Fruit fly (Drosophila melanogaster) whole organism, prepupa: ENCODE data around the gene CAH7.

Experiments used
- Blimp-1 ChIP-seq: fragments of 200-800 bp; sonication (Bioruptor generic); optimal IDR thresholded peaks from 3 replicates; lab custom pipeline; 2017; ENCODE audit warnings: missing biosample characterization, missing genetic modification characterization, mild to moderate bottlenecking, moderate library complexity, missing genetic modification reagents
- CG10669 ChIP-seq: fragments of 200-800 bp; sonication (Bioruptor generic); optimal IDR thresholded peaks from 3 replicates; lab custom pipeline; 2018; ENCODE audit warnings: missing biosample characterization, mild to moderate bottlenecking, missing genetic modification characterization, moderate library complexity
- CG11902 ChIP-seq: fragments of 200-800 bp; sonication (Bioruptor generic); optimal IDR thresholded peaks from 3 replicates; lab custom pipeline; 2016; ENCODE audit warnings: missing biosample characterization, missing genetic modification characterization
- CG15336 ChIP-seq: fragments of 200-800 bp; sonication (Bioruptor generic); IDR thresholded peaks from 2 replicates; pipeline ENCODE4 v1.3.6; 2022; ENCODE audit warnings: missing biosample characterization, missing genetic modification characterization
- CG31627 ChIP-seq: fragments of 200-800 bp; sonication (Bioruptor generic); optimal IDR thresholded peaks from 3 replicates; lab custom pipeline; 2016; ENCODE audit warnings: missing biosample characterization, missing genetic modification characterization
- CG34406 ChIP-seq: fragments of 200-800 bp; sonication (Bioruptor generic); optimal IDR thresholded peaks from 3 replicates; lab custom pipeline; 2016; ENCODE audit warnings: missing biosample characterization, missing genetic modification characterization
- CG3919 ChIP-seq: fragments of 200-800 bp; sonication (Bioruptor generic); optimal IDR thresholded peaks from 3 replicates; lab custom pipeline; 2016; ENCODE audit warnings: missing biosample characterization, missing genetic modification characterization
- CG6163 ChIP-seq: fragments of 200-800 bp; sonication (Bioruptor generic); IDR thresholded peaks from 3 replicates; pipeline ENCODE4 v1.3.6; 2022; ENCODE audit warnings: missing biosample characterization, missing genetic modification characterization
- CG6792 ChIP-seq: fragments of 200-800 bp; sonication (Bioruptor generic); optimal IDR thresholded peaks from 3 replicates; lab custom pipeline; 2016; ENCODE audit warnings: missing biosample characterization, missing genetic modification characterization
- CG6808 ChIP-seq: fragments of 200-800 bp; sonication (Bioruptor generic); optimal IDR thresholded peaks from 3 replicates; lab custom pipeline; 2017; ENCODE audit warnings: missing biosample characterization, missing genetic modification characterization, mild to moderate bottlenecking, moderate library complexity, missing genetic modification reagents
- CG8119 ChIP-seq: fragments of 200-800 bp; sonication (Bioruptor generic); IDR thresholded peaks from 3 replicates; pipeline ENCODE4 v1.3.6; 2022; ENCODE audit warnings: missing biosample characterization, missing genetic modification characterization
- Eip75B ChIP-seq: fragments of 200-800 bp; sonication (Bioruptor generic); optimal IDR thresholded peaks from 3 replicates; lab custom pipeline; 2016; ENCODE audit warnings: missing biosample characterization, missing genetic modification characterization
- Eip93F ChIP-seq: fragments of 200-800 bp; sonication (Bioruptor generic); optimal IDR thresholded peaks from 2 replicates; lab custom pipeline; 2016; ENCODE audit warnings: missing biosample characterization, mild to moderate bottlenecking, missing genetic modification characterization
- Ets96B ChIP-seq: fragments of 200-800 bp; optimal IDR thresholded peaks from 2 replicates; lab custom pipeline; 2019; ENCODE audit warnings: missing biosample characterization, mild to moderate bottlenecking, missing genetic modification characterization, moderate library complexity
- Hr39 ChIP-seq: fragments of 200-800 bp; sonication (Bioruptor generic); optimal IDR thresholded peaks from 2 replicates; lab custom pipeline; 2016; ENCODE audit warnings: missing biosample characterization, missing genetic modification characterization
- Hr4 ChIP-seq: fragments of 200-800 bp; sonication (Bioruptor generic); optimal IDR thresholded peaks from 3 replicates; lab custom pipeline; 2016; ENCODE audit warnings: missing biosample characterization, missing genetic modification characterization
- OdsH ChIP-seq: fragments of 200-800 bp; sonication (Bioruptor generic); optimal IDR thresholded peaks from 3 replicates; lab custom pipeline; 2016; ENCODE audit warnings: missing biosample characterization, missing genetic modification characterization
- Smox ChIP-seq: fragments of 200-800 bp; sonication (Bioruptor generic); optimal IDR thresholded peaks from 3 replicates; lab custom pipeline; 2016; ENCODE audit warnings: missing biosample characterization, missing genetic modification characterization
- Sox14 ChIP-seq: fragments of 200-800 bp; sonication (Bioruptor generic); optimal IDR thresholded peaks from 3 replicates; lab custom pipeline; 2016; ENCODE audit warnings: missing biosample characterization, missing genetic modification characterization
- achi ChIP-seq: fragments of 200-800 bp; sonication (Bioruptor generic); optimal IDR thresholded peaks from 3 replicates; lab custom pipeline; 2016; ENCODE audit warnings: missing biosample characterization, missing genetic modification characterization
- cyc ChIP-seq: fragments of 200-800 bp; sonication (Bioruptor generic); optimal IDR thresholded peaks from 3 replicates; lab custom pipeline; 2016; ENCODE audit warnings: missing biosample characterization, missing genetic modification characterization
- eg ChIP-seq: fragments of 200-800 bp; sonication (Bioruptor generic); IDR thresholded peaks from 3 replicates; pipeline ENCODE4 v1.3.6; 2022; ENCODE audit warnings: missing biosample characterization, missing genetic modification characterization
- esn ChIP-seq: fragments of 200-800 bp; sonication (Bioruptor generic); optimal IDR thresholded peaks from 2 replicates; lab custom pipeline; 2016; ENCODE audit warnings: missing biosample characterization, mild to moderate bottlenecking, missing genetic modification characterization, moderate library complexity
- fd59A ChIP-seq: fragments of 200-800 bp; sonication (Bioruptor generic); optimal IDR thresholded peaks from 2 replicates; lab custom pipeline; 2017; ENCODE audit warnings: missing biosample characterization, mild to moderate bottlenecking, missing genetic modification characterization, missing genetic modification reagents
- fd85E ChIP-seq: fragments of 200-800 bp; sonication (Bioruptor generic); optimal IDR thresholded peaks from 3 replicates; lab custom pipeline; 2016; ENCODE audit warnings: missing biosample characterization, missing genetic modification characterization
- fkh ChIP-seq: fragments of 200-800 bp; sonication (Bioruptor generic); optimal IDR thresholded peaks from 3 replicates; lab custom pipeline; 2017; ENCODE audit warnings: missing biosample characterization, mild to moderate bottlenecking, missing genetic modification characterization, moderate library complexity
- pdm3 ChIP-seq: fragments of 200-800 bp; sonication (Bioruptor generic); optimal IDR thresholded peaks from 3 replicates; lab custom pipeline; 2016; ENCODE audit warnings: missing biosample characterization, missing genetic modification characterization
- spab ChIP-seq: fragments of 200-800 bp; sonication (Bioruptor generic); optimal IDR thresholded peaks from 2 replicates; lab custom pipeline; 2017; ENCODE audit warnings: missing biosample characterization, mild to moderate bottlenecking, missing genetic modification characterization, missing genetic modification reagents
- svp ChIP-seq: fragments of 200-800 bp; sonication (Bioruptor generic); peaks from one replicate; lab custom pipeline; 2016; ENCODE audit warnings: missing biosample characterization, missing genetic modification characterization
- vri ChIP-seq: fragments of 200-800 bp; sonication (Bioruptor generic); optimal IDR thresholded peaks from 3 replicates; lab custom pipeline; 2016; ENCODE audit warnings: missing biosample characterization, mild to moderate bottlenecking, missing genetic modification characterization

The CAH7 gene

DNA sequence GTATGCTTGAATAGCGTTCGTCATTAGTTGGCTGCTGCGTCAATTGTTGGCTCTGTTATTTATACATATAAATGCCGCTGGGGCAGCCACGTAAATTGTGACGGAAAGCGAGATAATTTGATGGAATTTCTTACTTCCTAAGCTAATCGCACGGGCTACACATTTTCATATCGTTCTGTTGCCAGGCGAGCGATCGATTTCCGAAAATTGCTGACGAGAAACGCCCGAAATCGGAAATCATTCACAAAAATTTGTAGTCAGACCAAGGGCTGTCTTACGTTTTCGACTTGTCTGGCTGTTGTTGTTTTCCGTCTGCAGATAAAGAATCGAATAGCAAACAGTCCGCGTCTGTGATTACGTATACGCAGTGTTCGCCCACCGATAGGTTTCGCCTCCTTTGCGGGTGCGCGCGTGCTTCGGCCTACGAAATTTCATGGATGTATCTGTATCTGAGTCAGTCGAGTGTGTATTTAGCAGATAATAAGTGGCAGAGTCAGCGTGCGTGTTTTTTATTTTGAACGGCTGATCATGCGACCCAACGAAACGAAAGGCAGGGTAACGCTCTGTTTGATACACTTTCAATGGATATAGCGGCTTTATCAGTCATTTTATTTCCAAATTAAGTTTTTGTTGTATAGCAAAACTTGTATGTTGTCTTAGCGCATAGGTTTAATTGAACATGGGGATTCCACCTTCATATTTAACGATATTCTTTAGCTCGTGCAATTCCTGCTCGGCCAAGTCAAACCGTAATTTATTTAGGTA is 14.3 kb upstream of the CAH7 start:
- no peak for TF ChIP-seq Smox (GFP tag; lab: Kevin White, UChicago)
- TF ChIP-seq CG6808, result no peak
- TF ChIP-seq fd85E (GFP tag; lab: Kevin White, UChicago), result no peak
- no peak for TF ChIP-seq CG8119 (GFP tag; lab: Robert Waterston, UW)
- TF ChIP-seq fkh (GFP tag; lab: Kevin White, UChicago), result peak; percentile 83
- TF ChIP-seq fd59A (GFP tag; lab: Kevin White, UChicago), result no peak
- 0 out of 2 replicates have a peak, but pooled peaks have one; percentile 21 for TF ChIP-seq CG15336 (GFP tag; lab: Robert Waterston, UW)
- peak; percentile 3 for TF ChIP-seq CG34406 (GFP tag; lab: Kevin White, UChicago)
- peak; percentile 26 for TF ChIP-seq Hr39 (GFP tag; lab: Kevin White, UChicago)
- TF ChIP-seq svp (GFP tag; lab: Kevin White, UChicago), result peak; percentile 74
- TF ChIP-seq cyc (GFP tag; lab: Kevin White, UChicago), result peak; percentile 12
- TF ChIP-seq esn, result peak; percentile 40
- TF ChIP-seq Eip93F (GFP tag; lab: Kevin White, UChicago), result peak; percentile 55
- TF ChIP-seq CG6163 (GFP tag; lab: Robert Waterston, UW), result peak; percentile 27; the same call in 1 of the 3 replicates
- peak; percentile 21 for TF ChIP-seq CG31627 (GFP tag; lab: Kevin White, UChicago)
- TF ChIP-seq Ets96B (tag; lab: Kevin White, UChicago), result no peak
- peak; percentile 85 for TF ChIP-seq vri (GFP tag; lab: Kevin White, UChicago)

dm6 chr3R:10098296-10098675 is 13.8 kb upstream of the CAH7 start:
- TF ChIP-seq CG10669 (no peak), CG11902 (GFP tag; lab: Kevin White, UChicago) (no peak), CG6808 (no peak), fkh (GFP tag; lab: Kevin White, UChicago) (no peak), fd59A (GFP tag; lab: Kevin White, UChicago) (no peak), pdm3 (GFP tag; lab: Kevin White, UChicago) (no peak), CG15336 (GFP tag; lab: Robert Waterston, UW) (no peak), Ets96B (tag; lab: Kevin White, UChicago) (no peak)

- peak; percentile 21 for TF ChIP-seq Sox14 (GFP tag; lab: Kevin White, UChicago)
- no peak for TF ChIP-seq CG11902 (GFP tag; lab: Kevin White, UChicago)
- no peak for TF ChIP-seq Eip75B (GFP tag; lab: Kevin White, UChicago)
- TF ChIP-seq CG6808, result no peak
- no peak for TF ChIP-seq svp (GFP tag; lab: Kevin White, UChicago)
- TF ChIP-seq vri (GFP tag; lab: Kevin White, UChicago), result peak; percentile 62
- TF ChIP-seq, all 60 proteins: peak for 2
Observed at dm6 chr3R:10099401-10099848, 12.6 kb upstream of the CAH7 start.

DNA sequence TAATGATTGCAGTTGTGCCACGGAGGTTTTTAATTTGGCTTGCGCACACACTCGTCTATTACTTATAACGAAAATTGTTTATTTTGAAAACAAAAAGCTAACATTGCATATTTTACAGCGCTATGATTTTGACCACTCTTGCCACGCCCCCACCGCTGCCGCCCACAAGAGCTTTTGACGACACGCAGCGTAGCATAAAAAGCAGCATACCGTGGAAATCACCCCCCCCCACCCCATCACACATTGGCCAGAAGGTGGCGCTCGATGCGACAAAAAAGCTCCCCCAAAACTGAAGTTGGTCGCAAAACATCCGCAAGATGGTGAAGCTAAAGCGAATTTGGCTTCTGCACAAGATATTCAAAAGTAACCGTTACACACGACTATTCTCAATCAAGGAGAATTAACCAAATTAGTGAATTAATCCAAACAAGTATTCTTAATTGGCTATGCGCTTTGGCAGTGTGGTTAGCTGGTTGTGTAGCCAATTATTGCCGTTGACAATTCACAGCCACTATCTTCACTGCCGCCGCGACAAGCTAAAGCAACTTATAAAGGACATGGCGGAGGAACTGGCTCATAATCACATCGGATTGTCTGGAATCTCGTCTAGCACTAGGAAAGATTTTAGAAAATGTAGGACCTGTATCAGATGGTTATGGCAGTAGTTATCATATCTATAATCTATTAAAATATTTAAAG is 11.4 kb upstream of the CAH7 start:
- peak; percentile 15 for TF ChIP-seq CG3919
- TF ChIP-seq CG6792 (GFP tag; lab: Kevin White, UChicago), result no peak
- TF ChIP-seq Smox (GFP tag; lab: Kevin White, UChicago), result no peak
- TF ChIP-seq spab (GFP tag; lab: Kevin White, UChicago), result no peak
- no peak for TF ChIP-seq OdsH (GFP tag; lab: Kevin White, UChicago)
- peak; percentile 11 for TF ChIP-seq cyc (GFP tag; lab: Kevin White, UChicago)
- no peak for TF ChIP-seq svp (GFP tag; lab: Kevin White, UChicago)
- no peak for TF ChIP-seq Blimp-1
- peak; percentile 48; the same call in 1 of the 3 replicates for TF ChIP-seq CG6163 (GFP tag; lab: Robert Waterston, UW)
- TF ChIP-seq pdm3 (GFP tag; lab: Kevin White, UChicago), result no peak
- TF ChIP-seq fkh (GFP tag; lab: Kevin White, UChicago), result peak; percentile 30
- TF ChIP-seq Hr4 (GFP tag; lab: Kevin White, UChicago), result no peak
- no peak for TF ChIP-seq achi
- TF ChIP-seq eg (GFP tag; lab: Robert Waterston, UW), result no peak
